Worm (Caenorhabditis elegans): ENCODE results near the gene cdc-73.

- TF ChIP-seq dao-5 (tag; optimal IDR thresholded peaks at IDR 0.05) (no peak), him-1 (tag; optimal IDR thresholded peaks at IDR 0.05) (no peak)
These were observed 9.2 kb downstream of the cdc-73 start, which contains the start of gene wrt-5 for ce11 chrIV:4051539-4051938.
